Fruit fly (Drosophila melanogaster) whole organism, wandering third instar larva: ENCODE data around the gene CG15056.

Source experiments
- CG32264 ChIP-seq: fragments of 200-800 bp; sonication (Bioruptor generic); optimal IDR thresholded peaks from 2 replicates; lab custom pipeline; 2016; ENCODE audit warnings: missing biosample characterization, missing genetic modification characterization
- CrebA ChIP-seq: fragments of 200-800 bp; sonication (Bioruptor generic); optimal IDR thresholded peaks from 2 replicates; lab custom pipeline; 2016; ENCODE audit warnings: missing biosample characterization, mild to moderate bottlenecking, missing genetic modification characterization, borderline replicate concordance
- Dfd ChIP-seq: fragments of >200 bp; optimal IDR thresholded peaks from 2 replicates; lab custom pipeline; 2017; ENCODE audit warnings: missing biosample characterization, missing genetic modification characterization
- GATAd ChIP-seq: sonication (Bioruptor generic); optimal IDR thresholded peaks from 2 replicates; lab custom pipeline; 2016; ENCODE audit warnings: missing biosample characterization, missing genetic modification characterization
- Hnf4 ChIP-seq: fragments of 200-800 bp; sonication (Bioruptor generic); optimal IDR thresholded peaks from 2 replicates; lab custom pipeline; 2016; ENCODE audit warnings: missing biosample characterization, mild to moderate bottlenecking, missing genetic modification characterization
- Hr83 ChIP-seq: fragments of 200-300 bp; sonication (Bioruptor generic); optimal IDR thresholded peaks from 2 replicates; lab custom pipeline; 2016; ENCODE audit warnings: missing biosample characterization, mild to moderate bottlenecking, missing genetic modification characterization, moderate library complexity; ENCODE audit not compliant: poor library complexity, severe bottlenecking
- OdsH ChIP-seq: fragments of 200-800 bp; sonication (Bioruptor generic); optimal IDR thresholded peaks from 2 replicates; lab custom pipeline; 2016; ENCODE audit warnings: missing biosample characterization, mild to moderate bottlenecking, missing genetic modification characterization
- dl ChIP-seq, 2 experiments: fragments of 175-275, 200-275 bp in 1 of 2; fragments of 200-275 bp in 1 of 2; sonication (Bioruptor generic); optimal IDR thresholded peaks; lab custom pipeline; 2018; ENCODE audit warnings: mild to moderate bottlenecking in 2 of 2, missing biosample characterization in 2 of 2, missing genetic modification characterization in 2 of 2, moderate library complexity in 2 of 2; ENCODE audit not compliant: partially characterized antibody in 2 of 2, insufficient read depth in 1 of 2
- foxo ChIP-seq, 2 experiments: fragments of 200-800 bp; sonication (Bioruptor generic); optimal IDR thresholded peaks; 2 replicates in 1 of 2; 3 replicates in 1 of 2; lab custom pipeline; 2016 to 2017; ENCODE audit warnings: missing biosample characterization in 2 of 2, missing genetic modification characterization in 2 of 2
- lola ChIP-seq: fragments of >200 bp; optimal IDR thresholded peaks from 2 replicates; lab custom pipeline; 2017; ENCODE audit warnings: missing biosample characterization, missing genetic modification characterization
- pan ChIP-seq: fragments of >200 bp; optimal IDR thresholded peaks from 2 replicates; lab custom pipeline; 2017

DNA sequence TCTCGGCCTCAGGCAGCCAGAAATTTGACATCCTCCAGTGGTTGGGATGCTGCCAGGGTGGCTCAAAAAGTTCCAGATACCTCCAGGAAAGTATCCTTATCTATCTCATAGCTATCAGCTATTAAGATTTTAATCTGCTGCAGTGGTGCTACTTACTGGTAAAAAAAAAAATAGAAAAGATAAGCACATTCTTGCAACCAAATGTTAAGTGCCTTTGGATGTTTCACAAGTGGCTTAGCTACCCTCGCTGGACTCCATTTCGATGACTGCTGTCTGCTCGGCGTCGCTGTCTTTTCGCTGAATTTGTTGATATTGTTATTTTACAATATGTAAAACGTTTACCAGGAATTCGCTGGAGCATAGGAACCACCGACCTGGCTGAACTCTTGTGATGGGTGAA is 37.5 kb downstream of the CG15056 start:
- TF ChIP-seq lola (GFP tag; lab: Kevin White, UChicago) (no peak), OdsH (GFP tag; lab: Kevin White, UChicago) (no peak), dl (GFP tag; optimal IDR thresholded peaks at IDR 0.05; lab: Kevin White, UChicago; ENCODE audit: insufficient read depth in 1 of 2, partially characterized antibody in 2 of 2) (no peak), CrebA (no peak), pan (lab: Kevin White, UChicago) (no peak), foxo (GFP tag; optimal IDR thresholded peaks at IDR 0.05; lab: Kevin White, UChicago) (no peak), CG32264 (GFP tag; lab: Kevin White, UChicago) (no peak), Hnf4 (GFP tag; lab: Kevin White, UChicago) (no peak), Dfd (GFP tag; lab: Kevin White, UChicago) (no peak), GATAd (GFP tag; lab: Kevin White, UChicago) (no peak), Hr83 (GFP tag; lab: Kevin White, UChicago) (no peak)
